Worm (Caenorhabditis elegans): Measurements from ENCODE around the gene R04E5.7.

DNA sequence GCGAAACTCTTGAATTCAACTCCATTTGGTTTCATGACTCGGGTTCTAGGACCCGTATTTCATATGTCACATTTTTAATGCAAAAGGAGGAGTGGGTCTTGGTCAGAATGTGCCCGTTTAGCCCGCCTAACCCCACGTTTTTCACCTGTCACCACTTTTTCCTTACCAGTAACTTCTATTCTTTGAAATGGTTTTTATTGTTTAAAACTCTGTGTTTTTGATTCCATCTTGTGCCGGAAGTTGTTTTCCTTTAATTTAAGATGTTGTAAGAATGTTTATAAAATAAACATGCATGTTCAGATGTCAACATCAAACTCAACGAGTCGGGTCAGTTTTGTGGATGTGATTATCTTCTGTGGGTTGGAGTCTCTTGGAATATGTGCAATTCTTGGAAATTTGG, 18.5 kb downstream of the R04E5.7 start, which contains the start of gene ZK721.4:
- TF ChIP-seq T23F11.4 (GFP tag; optimal IDR thresholded peaks at IDR 0.05): no peak
- no peak for TF ChIP-seq tbx-2 (tag; optimal IDR thresholded peaks at IDR 0.05)
